Worm (Caenorhabditis elegans) whole organism, young adult: ENCODE data around the gene W08G11.3.
A peak's percentile ranks its signal among the peaks of the same experiment; 100 is the strongest.

Experiments
- D2030.7 ChIP-seq: fragments of 200-800 bp; sonication (Bioruptor generic); IDR thresholded peaks from 2 replicates; pipeline ENCODE4 v1.3.6; 2022; ENCODE audit warnings: missing genetic modification reagents, missing genetic modification characterization, missing compliant biosample characterization
- F49E8.2 ChIP-seq: sonication (generic microtip); optimal IDR thresholded peaks from 3 replicates; lab custom pipeline; 2017; ENCODE audit warnings: missing genetic modification characterization, mild to moderate bottlenecking, missing compliant biosample characterization, antibody characterized with exemption, moderate library complexity; ENCODE audit not compliant: insufficient read depth
- Y56A3A.18 ChIP-seq: fragments of 200-800 bp; sonication (Bioruptor generic); IDR thresholded peaks from 2 replicates; pipeline ENCODE4 v1.3.6; 2022; ENCODE audit warnings: missing genetic modification reagents, missing genetic modification characterization, missing compliant biosample characterization
- Y79H2A.3 ChIP-seq: fragments of 200-800 bp; sonication (Bioruptor generic); conservative IDR thresholded peaks from 2 replicates; pipeline ENCODE4 v1.3.6; 2022; ENCODE audit warnings: missing genetic modification reagents, missing genetic modification characterization, missing compliant biosample characterization
- Y95B8A.8 ChIP-seq: fragments of 200-800 bp; sonication (Bioruptor generic); IDR thresholded peaks from 2 replicates; pipeline ENCODE4 v1.3.6; 2022; ENCODE audit warnings: missing genetic modification reagents, missing genetic modification characterization, missing compliant biosample characterization
- aptf-2 ChIP-seq: fragments of 200-800 bp; sonication (Bioruptor generic); conservative IDR thresholded peaks from 2 replicates; pipeline ENCODE4 v1.3.6; 2022; ENCODE audit warnings: missing genetic modification reagents, missing genetic modification characterization, missing compliant biosample characterization
- athp-1 ChIP-seq: sonication (generic microtip); optimal IDR thresholded peaks from 2 replicates; lab custom pipeline; 2017; ENCODE audit warnings: mild to moderate bottlenecking, missing genetic modification characterization, missing compliant biosample characterization
- attf-5 ChIP-seq: fragments of 200-800 bp; sonication (Bioruptor generic); optimal IDR thresholded peaks from 2 replicates; lab custom pipeline; 2018; ENCODE audit warnings: mild to moderate bottlenecking, missing genetic modification characterization, missing compliant biosample characterization
- attf-6 ChIP-seq: fragments of 200-800 bp; sonication (Bioruptor generic); IDR thresholded peaks from 2 replicates; pipeline ENCODE4 v1.3.6; 2022; ENCODE audit warnings: missing genetic modification reagents, missing genetic modification characterization, missing compliant biosample characterization
- cebp-1 ChIP-seq, 2 experiments: fragments of 200-800 bp in 1 of 2; sonication (Bioruptor generic) in 1 of 2; sonication (generic microtip) in 1 of 2; IDR thresholded peaks in 1 of 2; optimal IDR thresholded peaks in 1 of 2; 2 replicates each; pipeline versions ENCODE4 v1.3.6 to Lab custom; 2017 to 2022; ENCODE audit warnings: missing compliant biosample characterization in 2 of 2, missing genetic modification characterization in 2 of 2, mild to moderate bottlenecking in 1 of 2, missing genetic modification reagents in 1 of 2, moderate library complexity in 1 of 2
- dpl-1 ChIP-seq: fragments of 150-350 bp; optimal IDR thresholded peaks from 2 replicates; lab custom pipeline; 2014; ENCODE audit warnings: missing biosample characterization, missing genetic modification reagents, missing genetic modification characterization
- efl-1 ChIP-seq: fragments of 150-350 bp; optimal IDR thresholded peaks from 2 replicates; lab custom pipeline; 2014; ENCODE audit warnings: missing biosample characterization, missing genetic modification reagents, missing genetic modification characterization
- fkh-3 ChIP-seq: sonication (generic microtip); optimal IDR thresholded peaks from 2 replicates; lab custom pipeline; 2016; ENCODE audit warnings: mild to moderate bottlenecking, missing genetic modification characterization, missing compliant biosample characterization
- hlh-26 ChIP-seq: fragments of 200-800 bp; sonication (Bioruptor generic); conservative IDR thresholded peaks from 2 replicates; pipeline ENCODE4 v1.3.6; 2022; ENCODE audit warnings: missing genetic modification reagents, missing genetic modification characterization, missing compliant biosample characterization
- hmg-1.2 ChIP-seq: fragments of 200-800 bp; sonication (Bioruptor generic); IDR thresholded peaks from 2 replicates; pipeline ENCODE4 v1.3.6; 2022; ENCODE audit warnings: missing genetic modification reagents, missing genetic modification characterization, missing compliant biosample characterization
- hmg-20 ChIP-seq: fragments of 200-800 bp; sonication (Bioruptor generic); IDR thresholded peaks from 2 replicates; pipeline ENCODE4 v1.3.6; 2022; ENCODE audit warnings: missing genetic modification reagents, missing genetic modification characterization, missing compliant biosample characterization
- let-526 ChIP-seq: fragments of 200-800 bp; sonication (Bioruptor generic); IDR thresholded peaks from 2 replicates; pipeline ENCODE4 v1.3.6; 2022; ENCODE audit warnings: missing genetic modification reagents, missing genetic modification characterization, missing compliant biosample characterization
- lin-40 ChIP-seq: sonication (generic microtip); optimal IDR thresholded peaks from 2 replicates; lab custom pipeline; 2016; ENCODE audit warnings: missing genetic modification characterization, mild to moderate bottlenecking, missing compliant biosample characterization, missing genotype, missing genetic modification reagents
- lin-54 ChIP-seq: fragments of 200-800 bp; sonication (Bioruptor generic); optimal IDR thresholded peaks from 2 replicates; lab custom pipeline; 2018; ENCODE audit warnings: mild to moderate bottlenecking, missing genetic modification characterization, missing compliant biosample characterization
- lsl-1 ChIP-seq: fragments of 200-800 bp; sonication (Bioruptor generic); optimal IDR thresholded peaks from 2 replicates; lab custom pipeline; 2018; ENCODE audit warnings: mild to moderate bottlenecking, missing genetic modification characterization, moderate library complexity, missing compliant biosample characterization
- lsy-27 ChIP-seq: sonication (generic microtip); optimal IDR thresholded peaks from 2 replicates; lab custom pipeline; 2017; ENCODE audit warnings: missing genetic modification characterization, mild to moderate bottlenecking, missing compliant biosample characterization, antibody characterized with exemption, missing genotype, borderline replicate concordance; ENCODE audit not compliant: insufficient read depth
- madf-10 ChIP-seq: sonication (generic microtip); optimal IDR thresholded peaks from 2 replicates; lab custom pipeline; 2016; ENCODE audit warnings: mild to moderate bottlenecking, missing genetic modification characterization, missing compliant biosample characterization
- madf-6 ChIP-seq: fragments of 200-800 bp; sonication (Bioruptor generic); IDR thresholded peaks from 2 replicates; pipeline ENCODE4 v1.3.6; 2022; ENCODE audit warnings: missing genetic modification reagents, missing genetic modification characterization, missing compliant biosample characterization
- mcd-1 ChIP-seq: fragments of 200-800 bp; sonication (Bioruptor generic); IDR thresholded peaks from 2 replicates; pipeline ENCODE4 v1.3.6; 2022; ENCODE audit warnings: missing genetic modification reagents, missing genetic modification characterization, missing compliant biosample characterization
- mes-4 ChIP-seq: sonication (generic microtip); optimal IDR thresholded peaks from 2 replicates; lab custom pipeline; 2016; ENCODE audit warnings: missing genotype, missing genetic modification characterization, missing compliant biosample characterization
- nfyb-1 ChIP-seq: fragments of 200-800 bp; sonication (Bioruptor generic); IDR thresholded peaks from 2 replicates; pipeline ENCODE4 v1.3.6; 2022; ENCODE audit warnings: missing genetic modification reagents, missing genetic modification characterization, missing compliant biosample characterization
- nhr-80 ChIP-seq: sonication (generic microtip); optimal IDR thresholded peaks from 2 replicates; lab custom pipeline; 2016; ENCODE audit warnings: missing genetic modification characterization, missing compliant biosample characterization
- pbrm-1 ChIP-seq: fragments of 200-800 bp; sonication (Bioruptor generic); IDR thresholded peaks from 2 replicates; pipeline ENCODE4 v1.3.6; 2022; ENCODE audit warnings: missing genetic modification reagents, missing genetic modification characterization, missing compliant biosample characterization
- snpc-1.3 ChIP-seq: sonication (generic microtip); optimal IDR thresholded peaks from 2 replicates; lab custom pipeline; 2017; ENCODE audit warnings: missing genetic modification characterization, mild to moderate bottlenecking, missing compliant biosample characterization, antibody characterized with exemption, moderate library complexity, missing genotype, missing genetic modification reagents; ENCODE audit not compliant: insufficient read depth
- snpc-4 ChIP-seq, 5 experiments: fragments of 150-350 bp in 1 of 5; sonication (generic microtip) in 4 of 5; optimal IDR thresholded peaks; 2 replicates each; lab custom pipeline; 2014 to 2018; ENCODE audit warnings: missing genetic modification characterization in 5 of 5, missing biosample characterization in 3 of 5, antibody characterized with exemption in 2 of 5, mild to moderate bottlenecking in 2 of 5, missing compliant biosample characterization in 2 of 5, missing genotype in 2 of 5, moderate library complexity in 2 of 5, missing genetic modification reagents in 1 of 5
- tbp1 ChIP-seq: fragments of 200-800 bp; sonication (Bioruptor generic); optimal IDR thresholded peaks from 2 replicates; lab custom pipeline; 2018; ENCODE audit warnings: mild to moderate bottlenecking, missing genetic modification characterization, missing compliant biosample characterization
- zfh-2 ChIP-seq: fragments of 200-800 bp; sonication (Bioruptor generic); conservative IDR thresholded peaks from 2 replicates; pipeline ENCODE4 v1.3.6; 2022; ENCODE audit warnings: missing genetic modification reagents, missing genetic modification characterization, missing compliant biosample characterization
- ztf-6 ChIP-seq: fragments of 200-800 bp; sonication (Bioruptor generic); IDR thresholded peaks from 2 replicates; pipeline ENCODE4 v1.3.6; 2022; ENCODE audit warnings: missing genetic modification reagents, missing genetic modification characterization, missing compliant biosample characterization

The W08G11.3 gene

DNA sequence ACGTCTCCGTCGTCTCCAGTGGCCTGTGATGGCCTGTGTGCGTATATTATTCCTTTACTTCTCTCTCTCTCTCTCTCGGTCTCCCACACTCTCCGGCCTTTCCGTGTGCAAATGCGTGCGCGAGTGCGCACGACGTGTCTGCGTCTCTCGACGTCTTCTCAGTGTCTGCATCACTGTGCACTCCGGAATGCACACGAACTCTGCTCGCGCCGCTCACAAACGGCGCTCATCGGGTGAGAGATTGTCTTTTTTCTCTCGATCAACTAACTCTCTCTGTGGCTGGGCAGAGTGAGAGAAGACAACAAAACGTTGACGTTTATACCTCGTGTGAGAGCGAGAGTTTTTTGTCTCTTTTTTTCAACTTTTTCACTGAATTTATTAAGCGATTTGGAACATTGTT lies 11.5 kb upstream of the W08G11.3 start (continued):
- TF ChIP-seq snpc-4 (GFP tag; optimal IDR thresholded peaks at IDR 0.05; lab: Kevin White, UChicago) (no peak), snpc-4 (tag; optimal IDR thresholded peaks at IDR 0.05; lab: Kevin White, UChicago) (peak; percentile 42 to 82 (median 68)), zfh-2 (GFP tag; lab: Robert Waterston, UW) (peak; percentile 99)

DNA sequence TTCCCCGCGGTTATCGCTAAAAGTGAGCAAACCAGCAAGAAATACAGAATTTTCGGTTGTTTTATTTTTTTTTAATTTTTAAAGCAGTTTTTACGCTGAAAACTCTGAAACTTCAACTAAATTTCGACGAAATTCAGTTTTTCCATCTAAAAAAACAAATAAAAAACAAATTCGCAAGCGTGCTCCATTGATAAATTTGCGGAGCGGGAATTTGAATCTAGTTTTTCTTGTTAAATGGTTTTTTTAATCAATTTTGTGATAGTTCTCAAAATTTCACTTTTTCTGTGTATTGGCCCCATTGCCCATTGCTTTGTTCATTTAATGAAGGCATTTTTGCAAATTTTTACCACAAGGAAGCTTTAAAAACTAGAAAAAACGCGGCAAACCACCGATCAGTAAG lies 10.7 kb upstream of the W08G11.3 start:
- no peak for TF ChIP-seq fkh-3
- no peak for TF ChIP-seq mes-4
- TF ChIP-seq mcd-1 (GFP tag; lab: Robert Waterston, UW): peak; percentile 85
- no peak for TF ChIP-seq aptf-2 (GFP tag; lab: Robert Waterston, UW)
- TF ChIP-seq lsl-1 (GFP tag; lab: Kevin White, UChicago): peak; percentile 53
- TF ChIP-seq D2030.7 (GFP tag; lab: Robert Waterston, UW): peak; percentile 61
- TF ChIP-seq efl-1 (GFP tag; lab: Kevin White, UChicago): peak; percentile 84
- peak; percentile 20 for TF ChIP-seq snpc-1.3 (tag; lab: Kevin White, UChicago)
- peak; percentile 74 for TF ChIP-seq dpl-1 (GFP tag; lab: Kevin White, UChicago)
- no peak for TF ChIP-seq hmg-20 (GFP tag; lab: Robert Waterston, UW)
- TF ChIP-seq lsy-27: no peak
- TF ChIP-seq attf-6 (GFP tag; lab: Robert Waterston, UW): 0 out of 2 replicates have a peak, but pooled peaks have one; percentile 48
- TF ChIP-seq lin-54 (GFP tag; lab: Kevin White, UChicago): peak; percentile 87
- TF ChIP-seq Y95B8A.8 (GFP tag; lab: Robert Waterston, UW): no peak
- TF ChIP-seq madf-6 (GFP tag; lab: Robert Waterston, UW): peak; percentile 41; the same call in 1 of the 2 replicates
- peak; percentile 13 for TF ChIP-seq tbp1
- peak; percentile 26 for TF ChIP-seq athp-1 (tag; lab: Kevin White, UChicago)
- TF ChIP-seq pbrm-1 (GFP tag; lab: Robert Waterston, UW): 0 out of 2 replicates have a peak, but pooled peaks have one; percentile 38
- TF ChIP-seq hlh-26 (GFP tag; lab: Robert Waterston, UW): no peak
- no peak for TF ChIP-seq attf-5 (GFP tag; lab: Kevin White, UChicago)

DNA sequence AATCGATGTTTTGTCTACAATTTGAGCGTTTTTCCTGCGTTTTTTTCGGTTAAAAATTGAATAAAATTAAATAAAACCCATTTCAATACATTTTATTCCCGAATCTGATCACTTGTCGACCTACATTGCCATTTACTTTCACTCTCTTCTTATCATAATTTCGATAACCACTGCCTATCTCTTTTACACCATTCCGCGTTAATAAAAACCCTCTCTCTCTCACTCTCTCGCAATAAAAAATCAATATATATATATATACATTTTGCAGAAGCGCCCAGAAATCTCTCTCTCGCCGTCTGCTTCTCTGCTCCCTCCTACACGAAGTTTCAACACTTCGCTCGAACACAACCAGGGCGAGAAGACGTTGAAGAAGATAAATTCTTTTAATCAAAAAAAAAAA lies 10.2 kb upstream of the W08G11.3 start, which contains the start of gene pptr-1:
Gene pptr-1, plus strand, starts transcription at position 269 of the 400 bp plus-strand sequence.
- TF ChIP-seq cebp-1 (GFP tag; IDR thresholded peaks at IDR 0.05; lab: Robert Waterston, UW) (no peak), cebp-1 (tag; optimal IDR thresholded peaks at IDR 0.05; lab: Kevin White, UChicago) (peak; percentile 4), Y56A3A.18 (GFP tag; lab: Robert Waterston, UW) (0 out of 2 replicates have a peak, but pooled peaks have one; percentile 12), hmg-1.2 (GFP tag; lab: Robert Waterston, UW) (peak; percentile 32; the same call in 1 of the 2 replicates), nhr-80 (peak; percentile 47), efl-1 (GFP tag; lab: Kevin White, UChicago) (no peak), let-526 (GFP tag; lab: Robert Waterston, UW) (no peak), F49E8.2 (tag; lab: Kevin White, UChicago) (no peak), ztf-6 (GFP tag; lab: Robert Waterston, UW) (no peak), lin-40 (tag; lab: Kevin White, UChicago) (peak; percentile 20), madf-10 (tag; lab: Kevin White, UChicago) (no peak)

DNA sequence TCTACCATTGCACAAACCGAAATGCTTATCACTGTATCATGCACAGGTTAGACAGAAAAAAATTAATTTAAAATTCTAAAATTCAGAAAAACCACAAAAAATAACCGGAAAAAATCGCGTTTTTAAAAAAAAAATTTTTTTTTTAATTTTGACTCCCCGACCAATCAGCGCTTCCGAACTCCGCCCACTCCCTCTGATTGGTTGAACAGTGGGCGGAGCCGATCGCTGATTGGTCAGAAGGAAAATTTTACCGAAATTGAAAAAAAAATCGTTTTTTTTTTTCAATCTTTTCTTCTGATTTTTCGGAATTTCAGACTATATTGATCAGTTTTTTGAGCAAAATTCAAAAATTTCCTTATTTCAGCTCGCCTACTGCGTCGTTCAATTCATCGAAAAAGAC lies 6.1 kb upstream of the W08G11.3 start:
- peak; percentile 98 for TF ChIP-seq nfyb-1
- no peak for TF ChIP-seq Y79H2A.3 (GFP tag; lab: Robert Waterston, UW)
